Fruit fly (Drosophila melanogaster) ovary, adult (tissue): ENCODE data around the gene CG14839.

Source experiments
- CG17801 ChIP-seq: fragments of 200-800 bp; optimal IDR thresholded peaks from 2 replicates; lab custom pipeline; 2019; ENCODE audit warnings: missing biosample characterization, mild to moderate bottlenecking, missing genetic modification characterization, moderate library complexity; ENCODE audit not compliant: partially characterized antibody

CG14839 gene

DNA sequence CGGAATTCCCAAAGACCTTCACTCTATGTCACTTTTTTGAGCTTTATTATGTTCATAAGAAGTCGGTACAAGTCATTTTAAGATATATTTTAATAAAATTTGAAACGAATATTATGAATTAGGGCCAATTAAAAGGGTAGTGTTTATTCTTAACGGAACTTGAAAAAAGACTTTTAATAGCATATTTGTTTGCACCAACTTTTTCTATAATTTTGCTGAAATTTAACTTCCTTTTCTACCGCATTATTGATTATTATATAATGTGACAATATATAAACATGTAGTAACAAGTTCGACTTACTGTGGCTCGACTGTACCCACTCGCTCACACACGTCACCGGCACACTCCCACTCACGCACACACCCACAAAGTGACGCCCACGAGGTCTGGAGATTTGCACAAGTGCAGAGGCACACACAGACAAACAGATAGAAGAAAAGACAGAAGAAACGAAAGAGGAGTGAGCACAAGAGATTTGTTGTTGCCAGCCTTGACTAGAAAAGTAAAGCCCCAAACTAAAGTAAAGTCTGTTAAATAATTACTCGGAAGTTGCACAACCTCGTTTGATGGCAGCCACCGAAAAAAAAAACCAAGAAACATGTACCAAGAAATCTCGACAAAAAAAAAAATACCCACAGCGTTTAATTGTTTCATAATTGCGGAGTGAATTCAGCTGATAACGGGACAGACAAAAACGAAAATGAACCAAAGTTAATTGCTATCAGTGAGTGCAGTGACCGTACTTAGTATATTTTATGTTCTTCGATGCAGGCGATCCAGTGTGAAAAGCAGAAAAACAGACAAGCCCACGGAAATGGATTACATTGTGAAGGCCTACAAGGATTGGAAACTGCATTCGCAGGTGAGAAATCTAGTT lies 28.0 kb downstream of the CG14839 start:
- TF ChIP-seq CG17801 = peak; percentile 41

DNA sequence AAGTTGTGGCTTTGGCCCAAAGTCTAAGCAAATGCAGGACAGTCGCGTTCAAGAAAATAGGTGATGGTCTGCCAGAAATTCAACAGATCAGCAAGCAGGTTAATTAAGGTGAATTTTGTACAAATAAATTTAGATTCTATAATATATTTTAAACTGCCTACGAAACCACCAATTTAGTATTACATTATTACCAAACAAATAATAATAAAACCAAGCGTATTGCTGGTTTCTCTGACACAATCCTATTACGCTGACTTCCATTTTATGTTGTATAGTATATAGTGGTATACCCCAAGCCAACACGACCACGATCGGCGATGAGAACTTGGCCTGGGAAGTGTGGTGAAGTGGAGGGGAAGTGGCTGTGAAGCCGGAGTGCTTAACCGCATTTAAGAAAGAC lies 29.2 kb downstream of the CG14839 start:
- TF ChIP-seq CG17801 = peak; percentile 69

DNA sequence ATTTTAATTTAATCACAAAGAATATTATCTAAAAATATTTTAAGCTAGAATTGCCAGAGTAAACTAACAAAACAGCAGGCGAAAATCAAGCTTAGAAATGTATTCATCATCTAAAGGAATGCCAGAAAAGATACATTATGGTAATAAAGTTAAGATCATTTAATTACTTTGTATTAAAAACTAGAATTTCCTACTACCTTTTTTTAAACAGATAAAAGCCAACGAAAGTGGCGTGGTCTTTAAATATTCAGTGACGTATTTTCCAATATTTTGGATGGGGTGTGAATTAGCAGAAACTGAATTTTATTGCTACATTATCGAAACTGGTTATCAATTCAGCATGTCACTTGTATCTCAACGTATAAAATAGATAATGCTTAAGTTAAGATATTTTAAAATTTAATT lies 30.1 kb downstream of the CG14839 start:
- TF ChIP-seq CG17801 = no peak

DNA sequence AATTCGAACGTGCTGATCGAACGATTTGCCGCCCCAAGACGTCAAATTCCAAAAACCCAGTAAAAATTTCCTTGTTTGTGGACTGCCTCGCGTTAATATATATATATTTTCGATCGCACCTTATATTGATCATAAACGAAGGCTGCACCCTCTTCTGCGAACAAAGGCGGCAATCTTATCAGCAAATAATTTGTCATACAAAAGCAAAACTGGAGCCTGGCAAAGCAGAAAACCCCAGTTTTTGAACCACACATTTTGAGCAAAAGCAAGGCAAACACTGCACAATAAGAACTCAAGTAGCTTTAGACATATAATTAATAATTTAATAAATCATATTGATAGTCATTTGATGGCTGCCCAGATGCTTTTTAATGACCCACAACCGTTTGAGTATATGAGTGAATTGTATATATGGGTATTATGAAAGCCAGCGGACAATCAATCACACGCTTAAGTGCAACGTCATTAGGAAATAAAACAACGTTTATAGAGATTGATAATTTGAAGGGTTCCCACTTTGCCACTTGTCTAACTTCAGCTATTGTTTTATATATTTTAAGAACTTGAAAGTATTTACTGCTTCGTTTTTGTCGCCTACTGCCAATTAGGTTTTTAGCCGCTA lies 32.3 kb downstream of the CG14839 start:
- TF ChIP-seq CG17801 = no peak

DNA sequence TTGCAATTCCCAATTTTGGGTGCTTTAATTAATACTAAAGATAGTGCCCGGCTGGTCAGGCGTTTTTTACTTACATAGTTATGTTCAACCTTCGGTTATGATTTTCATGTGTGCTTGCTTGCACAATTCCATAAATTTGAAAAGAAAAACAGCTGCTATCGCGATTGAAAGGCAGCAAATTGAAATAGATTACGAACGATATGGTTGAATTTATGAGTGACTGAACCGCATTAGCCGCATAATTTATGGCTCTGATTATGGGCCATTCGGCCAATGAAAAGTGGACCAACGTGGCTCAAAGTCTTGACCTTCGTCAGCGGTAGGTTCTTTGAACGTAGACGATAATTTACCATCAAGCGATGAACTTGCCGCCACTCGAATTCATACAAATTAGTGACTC lies 33.9 kb downstream of the CG14839 start:
- TF ChIP-seq CG17801 = no peak

dm6 chr3R:14296700-14297099 lies 34.5 kb downstream of the CG14839 start:
- TF ChIP-seq CG17801 = no peak

dm6 chr3R:14297489-14297888 lies 35.3 kb downstream of the CG14839 start:
- no peak for TF ChIP-seq CG17801

- TF ChIP-seq CG17801 = no peak
Observed at dm6 chr3R:14298078-14298896, 36.1 kb downstream of the CG14839 start.

dm6 chr3R:14299891-14300290 lies 37.7 kb downstream of the CG14839 start:
- TF ChIP-seq CG17801 = no peak

- no peak for TF ChIP-seq CG17801
Observed at dm6 chr3R:14302128-14302527, 39.9 kb downstream of the CG14839 start, which contains the start of gene IFT54. Gene IFT54 (plus strand): TSS chr3R:14302428.

dm6 chr3R:14307972-14308673 lies 45.9 kb downstream of the CG14839 start:
- no peak for TF ChIP-seq CG17801

DNA sequence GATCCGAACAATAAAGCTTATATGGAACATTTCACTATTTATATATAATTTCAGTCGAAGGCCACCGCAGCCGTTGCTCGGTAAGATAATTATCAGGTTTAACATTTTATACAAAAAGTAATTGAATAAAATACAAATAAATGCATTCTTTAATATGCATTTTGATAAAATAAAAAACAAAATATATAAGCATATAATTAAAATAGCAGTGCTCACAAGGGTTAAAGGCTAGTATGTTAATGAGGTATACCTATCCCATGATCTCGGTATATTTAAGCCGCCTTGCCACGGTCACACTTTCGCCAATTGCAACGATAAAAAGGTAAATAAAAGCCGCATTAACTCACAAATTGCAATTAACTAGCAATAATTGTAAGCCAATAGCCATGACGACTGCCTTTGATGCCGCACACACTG lies 46.6 kb downstream of the CG14839 start, which contains the start of gene Polr2I:
TSS of gene Polr2I (plus strand) at position 289 of the 417 bp plus-strand sequence.
- TF ChIP-seq CG17801 = no peak

DNA sequence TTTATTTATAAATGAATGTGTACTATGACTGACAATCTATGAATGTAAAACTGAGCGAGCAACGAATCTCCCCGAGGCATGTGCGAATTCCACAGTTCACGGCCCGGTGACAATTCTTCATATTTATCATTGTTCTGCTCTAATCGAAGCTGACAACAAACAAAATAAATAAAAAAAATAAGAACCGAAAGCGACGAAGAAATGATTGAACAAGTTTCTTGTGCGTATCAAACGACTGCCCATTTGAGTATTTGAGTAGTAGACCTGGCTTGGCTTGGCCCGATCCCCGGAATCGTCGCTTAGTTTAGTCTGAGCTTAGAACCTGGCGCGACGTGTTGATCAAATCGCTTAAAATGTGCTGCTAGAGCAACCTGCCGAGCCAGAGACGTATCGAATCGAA lies 47.9 kb downstream of the CG14839 start, which contains the start of gene CG31321:
TSS of gene CG31321 (plus strand) at position 301 of the 400 bp plus-strand sequence.
- TF ChIP-seq CG17801 = no peak

- TF ChIP-seq CG17801 = no peak
Observed at dm6 chr3R:14311027-14311426, 48.8 kb downstream of the CG14839 start.
